Fruit fly (Drosophila melanogaster) whole organism, embryonic: ENCODE measurements around the gene ttm50.

ENCODE experiments used
- Ada2b ChIP-seq: fragments of 200-800 bp; sonication (Bioruptor generic); IDR thresholded peaks from 2 replicates; pipeline ENCODE4 v1.3.6; 2022; ENCODE audit warnings: missing biosample characterization, missing genetic modification characterization
- CG2889 ChIP-seq: fragments of 200-800 bp; sonication (Bioruptor generic); IDR thresholded peaks from 3 replicates; pipeline ENCODE4 v1.3.6; 2022; ENCODE audit warnings: missing biosample characterization, missing genetic modification characterization
- CG4617 ChIP-seq: fragments of 200-800 bp; sonication (Bioruptor generic); optimal IDR thresholded peaks from 3 replicates; lab custom pipeline; 2016; ENCODE audit warnings: missing biosample characterization, missing genetic modification characterization, borderline replicate concordance
- CG7963 ChIP-seq: fragments of 200-800 bp; sonication (Bioruptor generic); IDR thresholded peaks from 3 replicates; pipeline ENCODE4 v1.3.6; 2022; ENCODE audit warnings: missing biosample characterization, missing genetic modification characterization; ENCODE audit not compliant: partially characterized antibody
- CG8765 ChIP-seq: fragments of 200-800 bp; sonication (Bioruptor generic); IDR thresholded peaks from 2 replicates; pipeline ENCODE4 v1.3.6; 2022; ENCODE audit warnings: missing biosample characterization, missing genetic modification characterization
- Dip3 ChIP-seq: fragments of 200-800 bp; sonication (Bioruptor generic); optimal IDR thresholded peaks from 3 replicates; lab custom pipeline; 2016; ENCODE audit warnings: missing biosample characterization, missing genetic modification characterization
- HLH4C ChIP-seq: fragments of 200-800 bp; sonication (Bioruptor generic); IDR thresholded peaks from 3 replicates; pipeline ENCODE4 v1.3.6; 2022; ENCODE audit warnings: missing biosample characterization, missing genetic modification characterization; ENCODE audit not compliant: partially characterized antibody
- MBD-R2 ChIP-seq: fragments of 200-800 bp; sonication (Bioruptor generic); IDR thresholded peaks from 2 replicates; pipeline ENCODE4 v1.3.6; 2022; ENCODE audit warnings: missing biosample characterization, missing genetic modification characterization
- Spps ChIP-seq: fragments of 200-800 bp; sonication (Bioruptor generic); optimal IDR thresholded peaks from 2 replicates; lab custom pipeline; 2018; ENCODE audit warnings: missing biosample characterization, mild to moderate bottlenecking, missing genetic modification characterization
- ems ChIP-seq: fragments of 200-800 bp; sonication (Bioruptor generic); optimal IDR thresholded peaks from 3 replicates; lab custom pipeline; 2016; ENCODE audit warnings: missing biosample characterization, missing genetic modification characterization
- tup ChIP-seq: fragments of 200-800 bp; sonication (Bioruptor generic); optimal IDR thresholded peaks from 2 replicates; lab custom pipeline; 2016; ENCODE audit warnings: missing biosample characterization, mild to moderate bottlenecking, missing genetic modification characterization, moderate library complexity

dm6 chrX:2703693-2704092 lies 28.3 kb downstream of the ttm50 start, which contains the start of gene Ugalt:
- TF ChIP-seq Dip3 (GFP tag; lab: Kevin White, UChicago), result peak; percentile 100
- TF ChIP-seq tup (GFP tag; lab: Kevin White, UChicago), result peak; percentile 100
- TF ChIP-seq CG8765 (GFP tag; lab: Robert Waterston, UW), result peak; percentile 100
- peak; percentile 100 for TF ChIP-seq ems (GFP tag; lab: Kevin White, UChicago)
- TF ChIP-seq CG4617, result peak; percentile 100
- peak; percentile 100 for TF ChIP-seq Ada2b (GFP tag; lab: Robert Waterston, UW)
- peak; percentile 100 for TF ChIP-seq MBD-R2 (GFP tag; lab: Robert Waterston, UW)
- TF ChIP-seq CG7963, result no peak
- peak; percentile 100 for TF ChIP-seq Spps (tag; lab: Kevin White, UChicago)
- TF ChIP-seq HLH4C (GFP tag; lab: Robert Waterston, UW), result 0 out of 3 replicates have a peak, but pooled peaks have one; percentile 40
- TF ChIP-seq CG2889 (GFP tag; lab: Robert Waterston, UW), result peak; percentile 100
